Worm (Caenorhabditis elegans): ENCODE data around the gene F27D9.12.

The F27D9.12 gene

ce11 chrX:7645313-7645712 lies 11.5 kb downstream of the F27D9.12 start, which contains the start of gene F26A10.2:
F26A10.2 (minus strand) TSS chrX:7645413.
- no peak for TF ChIP-seq mls-2 (tag; optimal IDR thresholded peaks at IDR 0.05)
- no peak for TF ChIP-seq unc-120 (tag; optimal IDR thresholded peaks at IDR 0.05; ENCODE audit: poor library complexity, severe bottlenecking)
- no peak for TF ChIP-seq drap-1 (GFP tag; optimal IDR thresholded peaks at IDR 0.05)
- TF ChIP-seq cnd-1 (tag; optimal IDR thresholded peaks at IDR 0.05), result no peak
- TF ChIP-seq unc-62 (GFP tag; optimal IDR thresholded peaks at IDR 0.05), result no peak
- no peak for TF ChIP-seq lin-32 (GFP tag; optimal IDR thresholded peaks at IDR 0.05)
- TF ChIP-seq elt-3 (tag; optimal IDR thresholded peaks at IDR 0.05), result no peak
- no peak for TF ChIP-seq ceh-39 (tag; optimal IDR thresholded peaks at IDR 0.05)

ce11 chrX:7640811-7641210 lies 16.0 kb downstream of the F27D9.12 start:
- TF ChIP-seq nhr-2 (tag; optimal IDR thresholded peaks at IDR 0.05) (peak; percentile 94), elt-1 (tag; optimal IDR thresholded peaks at IDR 0.05; ENCODE audit: borderline replicate concordance, insufficient read depth) (peak; percentile 92), unc-62 (GFP tag; optimal IDR thresholded peaks at IDR 0.05) (peak; percentile 72), M03D4.4 (tag; optimal IDR thresholded peaks at IDR 0.05) (no peak), zip-8 (tag; optimal IDR thresholded peaks at IDR 0.05) (peak; percentile 57), ceh-39 (tag; optimal IDR thresholded peaks at IDR 0.05) (no peak)

DNA sequence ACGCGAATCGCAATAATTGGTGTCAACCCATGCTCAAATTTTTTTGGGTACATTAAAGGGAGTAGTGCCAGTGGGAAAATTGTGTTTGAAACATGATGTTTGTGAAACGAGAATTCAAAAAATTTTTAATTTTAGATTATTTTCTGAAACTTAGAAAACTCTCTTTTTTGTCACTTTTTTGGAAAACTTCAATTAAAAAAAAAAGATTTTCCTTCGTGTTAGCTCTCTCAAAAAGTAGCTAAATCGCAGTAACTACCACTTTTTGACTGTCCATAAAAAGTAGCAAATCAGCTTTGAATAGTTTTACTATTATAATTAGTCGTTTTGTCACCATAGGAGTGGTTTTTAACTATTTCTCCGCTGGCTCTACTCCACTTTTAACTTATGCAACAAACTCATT lies 16.4 kb downstream of the F27D9.12 start:
- no peak for TF ChIP-seq ztf-11 (tag; optimal IDR thresholded peaks at IDR 0.05)
- TF ChIP-seq sem-2 (GFP tag; optimal IDR thresholded peaks at IDR 0.05), result no peak
- no peak for TF ChIP-seq zip-8 (tag; optimal IDR thresholded peaks at IDR 0.05)
- TF ChIP-seq nhr-2 (tag; optimal IDR thresholded peaks at IDR 0.05), result no peak
- TF ChIP-seq pha-4 (tag; optimal IDR thresholded peaks at IDR 0.05), result no peak
- no peak for TF ChIP-seq nhr-237 (tag; optimal IDR thresholded peaks at IDR 0.05)
- TF ChIP-seq lsy-2 (tag; optimal IDR thresholded peaks at IDR 0.05), result no peak
- no peak for TF ChIP-seq snpc-4 (tag; optimal IDR thresholded peaks at IDR 0.05)
- no peak for TF ChIP-seq bed-3 (GFP tag; optimal IDR thresholded peaks at IDR 0.05)
- no peak for TF ChIP-seq unc-39 (tag; optimal IDR thresholded peaks at IDR 0.05)
- no peak for TF ChIP-seq ces-1 (GFP tag; optimal IDR thresholded peaks at IDR 0.05)
- TF ChIP-seq blmp-1 (tag; optimal IDR thresholded peaks at IDR 0.05), result no peak
- no peak for TF ChIP-seq ceh-43 (GFP tag; optimal IDR thresholded peaks at IDR 0.05)
- no peak for TF ChIP-seq mls-2 (tag; optimal IDR thresholded peaks at IDR 0.05)
- no peak for TF ChIP-seq mab-5 (tag; optimal IDR thresholded peaks at IDR 0.05)
- no peak for TF ChIP-seq nhr-76 (tag; optimal IDR thresholded peaks at IDR 0.05)
- TF ChIP-seq tbx-8 (GFP tag; optimal IDR thresholded peaks at IDR 0.05), result no peak

ce11 chrX:7638790-7639189 lies 18.0 kb downstream of the F27D9.12 start:
- TF ChIP-seq ces-1 (GFP tag; optimal IDR thresholded peaks at IDR 0.05) (no peak), sptf-1 (tag; optimal IDR thresholded peaks at IDR 0.05) (no peak), bed-3 (GFP tag; optimal IDR thresholded peaks at IDR 0.05) (no peak), lin-32 (GFP tag; optimal IDR thresholded peaks at IDR 0.05) (no peak), cnd-1 (tag; optimal IDR thresholded peaks at IDR 0.05) (no peak), ceh-39 (tag; optimal IDR thresholded peaks at IDR 0.05) (no peak), mab-5 (tag; optimal IDR thresholded peaks at IDR 0.05) (no peak), lsy-2 (tag; optimal IDR thresholded peaks at IDR 0.05) (no peak), blmp-1 (tag; optimal IDR thresholded peaks at IDR 0.05) (no peak), nhr-2 (tag; optimal IDR thresholded peaks at IDR 0.05) (no peak), elt-1 (tag; optimal IDR thresholded peaks at IDR 0.05; ENCODE audit: borderline replicate concordance, insufficient read depth) (no peak), sem-2 (GFP tag; optimal IDR thresholded peaks at IDR 0.05) (no peak), M03D4.4 (tag; optimal IDR thresholded peaks at IDR 0.05) (no peak), hlh-1 (tag; optimal IDR thresholded peaks at IDR 0.05) (no peak), unc-39 (tag; optimal IDR thresholded peaks at IDR 0.05) (no peak), ceh-43 (GFP tag; optimal IDR thresholded peaks at IDR 0.05) (no peak), snpc-4 (tag; optimal IDR thresholded peaks at IDR 0.05) (no peak)

DNA sequence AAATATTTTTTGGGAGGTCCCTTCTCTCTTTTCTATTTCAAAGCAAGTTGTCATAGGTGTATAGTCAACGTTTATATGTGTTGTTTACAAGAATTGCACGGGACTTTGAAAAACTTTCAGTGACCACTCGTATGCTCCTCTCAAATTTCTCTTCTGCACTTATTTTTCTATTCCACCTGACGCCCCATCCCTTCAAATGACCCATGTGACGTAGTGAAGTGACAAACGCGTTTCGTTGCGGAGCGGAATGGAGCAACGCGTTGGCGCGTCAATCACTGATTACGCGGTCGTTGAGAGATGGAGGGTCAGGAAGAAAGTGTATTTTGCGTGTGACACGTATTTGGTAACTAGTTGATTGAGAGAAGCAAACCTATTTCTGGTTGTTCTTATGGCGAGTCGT lies 20.7 kb downstream of the F27D9.12 start:
- peak; percentile 39 for TF ChIP-seq hlh-1 (tag; optimal IDR thresholded peaks at IDR 0.05)
- no peak for TF ChIP-seq ces-1 (GFP tag; optimal IDR thresholded peaks at IDR 0.05)
- TF ChIP-seq cnd-1 (tag; optimal IDR thresholded peaks at IDR 0.05), result no peak

- TF ChIP-seq elt-1 (tag; optimal IDR thresholded peaks at IDR 0.05; ENCODE audit: borderline replicate concordance, insufficient read depth) (no peak), flh-1 (GFP tag; optimal IDR thresholded peaks at IDR 0.05) (no peak), ceh-39 (tag; optimal IDR thresholded peaks at IDR 0.05) (no peak)
These were observed 29.4 kb downstream of the F27D9.12 start, which contains the start of gene nlp-61 for ce11 chrX:7627351-7627750. nlp-61 (plus strand) TSS chrX:7627651.
